Worm (Caenorhabditis elegans) whole organism, early embryonic: Measurements from ENCODE around the gene Y4C6B.4.
"Not testable (repeated sequence)": the region's sequence is repeated elsewhere in the genome, so short reads cannot be mapped to it uniquely, and the experiment has no call there.

Experiments used
- ama-1 ChIP-seq: fragments of 150-350 bp; optimal IDR thresholded peaks from 2 replicates; lab custom pipeline; 2014
- ceh-13 ChIP-seq: fragments of 200-800 bp; sonication (Bioruptor generic); optimal IDR thresholded peaks from 2 replicates; lab custom pipeline; 2018; ENCODE audit warnings: mild to moderate bottlenecking, missing genetic modification characterization, missing compliant biosample characterization
- ets-7 ChIP-seq: sonication (generic microtip); optimal IDR thresholded peaks from 2 replicates; lab custom pipeline; 2016; ENCODE audit warnings: missing genotype, missing genetic modification characterization, missing compliant biosample characterization
- flt-1 ChIP-seq: fragments of 200-800 bp; sonication (Bioruptor generic); IDR thresholded peaks from 2 replicates; pipeline ENCODE4 v1.3.6; 2022; ENCODE audit warnings: missing genetic modification characterization, missing compliant biosample characterization
- hmbx-1 ChIP-seq: sonication (generic microtip); optimal IDR thresholded peaks from 2 replicates; lab custom pipeline; 2016; ENCODE audit warnings: mild to moderate bottlenecking, missing genetic modification characterization, missing compliant biosample characterization
- hmg-4 ChIP-seq: fragments of 200-800 bp; sonication (Bioruptor generic); optimal IDR thresholded peaks from 2 replicates; lab custom pipeline; 2018; ENCODE audit warnings: mild to moderate bottlenecking, missing genetic modification characterization, missing compliant biosample characterization
- hnd-1 ChIP-seq: sonication (generic microtip); optimal IDR thresholded peaks from 2 replicates; lab custom pipeline; 2016; ENCODE audit warnings: missing genetic modification characterization, missing compliant biosample characterization
- pes-1 ChIP-seq: fragments of 200-800 bp; sonication (Bioruptor generic); IDR thresholded peaks from 2 replicates; pipeline ENCODE4 v1.3.6; 2022; ENCODE audit warnings: missing genetic modification reagents, missing genetic modification characterization, missing compliant biosample characterization
- scrt-1 ChIP-seq: fragments of 200-800 bp; sonication (Bioruptor generic); IDR thresholded peaks from 2 replicates; pipeline ENCODE4 v1.3.6; 2022; ENCODE audit warnings: missing genetic modification characterization, missing compliant biosample characterization
- sea-1 ChIP-seq: fragments of 200-800 bp; sonication (Bioruptor generic); conservative IDR thresholded peaks from 2 replicates; pipeline ENCODE4 v1.3.6; 2022; ENCODE audit warnings: missing genetic modification characterization, missing compliant biosample characterization
- tbx-11 ChIP-seq: fragments of 200-800 bp; sonication (Bioruptor generic); IDR thresholded peaks from 2 replicates; pipeline ENCODE4 v1.3.6; 2022; ENCODE audit warnings: missing genetic modification characterization, missing compliant biosample characterization
- tbx-37 ChIP-seq: fragments of 200-800 bp; sonication (Bioruptor generic); conservative IDR thresholded peaks from 2 replicates; pipeline ENCODE4 v1.3.6; 2022; ENCODE audit warnings: missing genetic modification reagents, missing genetic modification characterization, missing compliant biosample characterization
- tra-4 ChIP-seq: sonication (generic microtip); optimal IDR thresholded peaks from 2 replicates; lab custom pipeline; 2017; ENCODE audit warnings: missing genetic modification characterization, missing compliant biosample characterization

DNA sequence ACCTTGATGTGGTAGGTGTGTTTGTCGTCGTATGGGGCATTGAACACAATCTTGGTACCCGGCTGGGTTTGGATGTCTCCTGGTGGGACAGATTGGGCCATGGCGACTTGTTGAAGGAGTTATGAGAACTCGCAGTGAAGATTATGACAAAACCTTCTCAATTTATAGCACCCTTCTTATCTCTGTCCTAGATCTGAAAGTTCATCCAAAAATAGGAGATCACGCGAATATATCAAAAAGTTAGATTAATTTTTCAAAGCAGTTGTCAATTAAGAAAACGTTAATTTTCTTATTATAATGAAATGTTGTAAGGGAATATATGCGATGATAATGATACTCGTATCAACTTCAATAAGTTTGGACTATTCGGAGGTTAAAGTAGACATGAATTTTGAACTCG is 31.0 kb upstream of the Y4C6B.4 start, which contains the start of gene msp-51:
- TF ChIP-seq hmbx-1 (tag; lab: Kevin White, UChicago); ama-1 (lab: Kevin White, UChicago); tbx-37; hmg-4; tbx-11 (GFP tag; lab: Robert Waterston, UW); ets-7 (tag; lab: Kevin White, UChicago); hnd-1; flt-1 (GFP tag; lab: Robert Waterston, UW); ceh-13 (GFP tag; lab: Kevin White, UChicago); sea-1; pes-1 (GFP tag; lab: Robert Waterston, UW); tra-4; scrt-1 (GFP tag; lab: Robert Waterston, UW): not testable (repeated sequence)
